Worm (Caenorhabditis elegans) whole organism, L3 larva: Measurements from ENCODE around the gene T16H12.13.

Source experiments
- fos-1 ChIP-seq: fragments of 150-350 bp; optimal IDR thresholded peaks from 2 replicates; lab custom pipeline; 2014; ENCODE audit warnings: missing biosample characterization, missing genetic modification characterization
- jun-1 ChIP-seq: fragments of 150-350 bp; optimal IDR thresholded peaks from 2 replicates; lab custom pipeline; 2014; ENCODE audit warnings: missing biosample characterization, missing genetic modification reagents, missing genetic modification characterization
- mdl-1 ChIP-seq: fragments of 150-350 bp; optimal IDR thresholded peaks from 2 replicates; lab custom pipeline; 2014; ENCODE audit warnings: missing biosample characterization, missing genetic modification characterization
- nhr-11 ChIP-seq: fragments of 150-350 bp; optimal IDR thresholded peaks from 2 replicates; lab custom pipeline; 2014; ENCODE audit warnings: missing biosample characterization, missing genetic modification characterization
- nhr-237 ChIP-seq: fragments of 150-350 bp; optimal IDR thresholded peaks from 2 replicates; lab custom pipeline; 2014; ENCODE audit warnings: missing biosample characterization, missing genetic modification characterization
- nhr-76 ChIP-seq: fragments of 150-350 bp; sonication (generic microtip); optimal IDR thresholded peaks from 5 replicates; lab custom pipeline; 2014; ENCODE audit warnings: missing biosample characterization, missing genetic modification characterization
- pha-4 ChIP-seq: fragments of 150-350 bp; optimal IDR thresholded peaks from 2 replicates; lab custom pipeline; 2014; ENCODE audit warnings: missing biosample characterization, missing genetic modification reagents, missing genetic modification characterization
- skn-1 ChIP-seq: fragments of 150-350 bp; optimal IDR thresholded peaks from 2 replicates; lab custom pipeline; 2014; ENCODE audit warnings: missing biosample characterization, missing genetic modification characterization
- unc-62 ChIP-seq: fragments of 150-350 bp; sonication (generic microtip); optimal IDR thresholded peaks from 4 replicates; lab custom pipeline; 2014; ENCODE audit warnings: missing biosample characterization, missing genetic modification reagents, missing genetic modification characterization

ce11 chrIII:10083242-10083641 is 2.0 kb upstream of the T16H12.13 start, which contains the start of gene T16H12.3:
- TF ChIP-seq nhr-237 (tag; lab: Kevin White, UChicago): no peak
- no peak for TF ChIP-seq fos-1
- no peak for TF ChIP-seq nhr-76 (tag; lab: Kevin White, UChicago)
- TF ChIP-seq skn-1 (tag; lab: Kevin White, UChicago): no peak
- TF ChIP-seq jun-1 (tag; lab: Kevin White, UChicago): no peak
- TF ChIP-seq nhr-11 (tag; lab: Kevin White, UChicago): no peak
- TF ChIP-seq unc-62: no peak
- no peak for TF ChIP-seq mdl-1 (tag; lab: Kevin White, UChicago)
- no peak for TF ChIP-seq pha-4 (tag; lab: Kevin White, UChicago)
